Worm (Caenorhabditis elegans) whole organism, L3 larva: ENCODE data around the gene Y97E10AR.1.

ENCODE experiments used
- R02D3.7 ChIP-seq: fragments of 150-350 bp; optimal IDR thresholded peaks from 2 replicates; lab custom pipeline; 2014; ENCODE audit warnings: missing biosample characterization, missing genetic modification characterization
- aly-2 ChIP-seq: fragments of 150-350 bp; optimal IDR thresholded peaks from 2 replicates; lab custom pipeline; 2014; ENCODE audit warnings: missing biosample characterization, missing genetic modification characterization
- egl-27 ChIP-seq: sonication (generic microtip); optimal IDR thresholded peaks from 4 replicates; lab custom pipeline; 2017; ENCODE audit warnings: missing biosample characterization, missing genetic modification reagents, missing genetic modification characterization
- elt-2 ChIP-seq: sonication (generic microtip); optimal IDR thresholded peaks from 2 replicates; lab custom pipeline; 2016; ENCODE audit warnings: missing genetic modification reagents, mild to moderate bottlenecking, missing genetic modification characterization, missing compliant biosample characterization
- fkh-10 ChIP-seq: sonication (generic microtip); optimal IDR thresholded peaks from 2 replicates; lab custom pipeline; 2017; ENCODE audit warnings: missing biosample characterization, missing genetic modification reagents, missing genetic modification characterization
- jun-1 ChIP-seq: fragments of 150-350 bp; optimal IDR thresholded peaks from 2 replicates; lab custom pipeline; 2014; ENCODE audit warnings: missing biosample characterization, missing genetic modification reagents, missing genetic modification characterization
- lin-39 ChIP-seq: fragments of 150-350 bp; optimal IDR thresholded peaks from 2 replicates; lab custom pipeline; 2018; ENCODE audit warnings: missing biosample characterization, missing genetic modification reagents, missing genetic modification characterization
- nhr-12 ChIP-seq: fragments of 150-350 bp; optimal IDR thresholded peaks from 2 replicates; lab custom pipeline; 2014; ENCODE audit warnings: missing biosample characterization, missing genetic modification characterization
- nhr-76 ChIP-seq: fragments of 150-350 bp; sonication (generic microtip); optimal IDR thresholded peaks from 5 replicates; lab custom pipeline; 2014; ENCODE audit warnings: missing biosample characterization, missing genetic modification characterization
- pqm-1 ChIP-seq: fragments of 150-350 bp; optimal IDR thresholded peaks from 2 replicates; lab custom pipeline; 2017; ENCODE audit warnings: missing biosample characterization, missing genetic modification characterization, inconsistent platforms
- sea-2 ChIP-seq: fragments of 150-350 bp; sonication (generic microtip); optimal IDR thresholded peaks from 4 replicates; lab custom pipeline; 2014; ENCODE audit warnings: missing biosample characterization, missing genetic modification reagents, missing genetic modification characterization
- snpc-4 ChIP-seq: fragments of 150-350 bp; optimal IDR thresholded peaks from 2 replicates; lab custom pipeline; 2014; ENCODE audit warnings: missing biosample characterization, missing genetic modification characterization
- tbx-2 ChIP-seq: sonication (generic microtip); optimal IDR thresholded peaks from 2 replicates; lab custom pipeline; 2016; ENCODE audit warnings: mild to moderate bottlenecking, missing genetic modification characterization, missing compliant biosample characterization
- unc-39 ChIP-seq: sonication (generic microtip); optimal IDR thresholded peaks from 4 replicates; lab custom pipeline; 2017; ENCODE audit warnings: missing biosample characterization, missing genetic modification characterization

- TF ChIP-seq egl-27 (tag; lab: Kevin White, UChicago) (no peak), nhr-76 (tag; lab: Kevin White, UChicago) (no peak), fkh-10 (no peak), R02D3.7 (tag; lab: Kevin White, UChicago) (no peak), jun-1 (tag; lab: Kevin White, UChicago) (no peak), snpc-4 (tag; lab: Kevin White, UChicago) (no peak), sea-2 (no peak), pqm-1 (tag; lab: Kevin White, UChicago) (no peak), unc-39 (tag; lab: Kevin White, UChicago) (no peak), lin-39 (tag; lab: Kevin White, UChicago) (no peak), nhr-12 (tag; lab: Kevin White, UChicago) (no peak), elt-2 (tag; lab: Kevin White, UChicago) (no peak), aly-2 (tag; lab: Kevin White, UChicago) (no peak), tbx-2 (tag; lab: Kevin White, UChicago) (no peak)
Observed at ce11 chrV:7969107-7969506, 32.2 kb upstream of the Y97E10AR.1 start, which contains the start of gene che-7.
